Fruit fly (Drosophila melanogaster) whole organism, embryonic: Measurements from ENCODE around the gene CG43755.
A peak's percentile ranks its signal among the peaks of the same experiment; 100 is the strongest.

ENCODE experiments used
- Bgb ChIP-seq: fragments of 200-800 bp; sonication (Bioruptor generic); IDR thresholded peaks from 2 replicates; pipeline ENCODE4 v1.3.6; 2022; ENCODE audit warnings: missing biosample characterization, missing genetic modification characterization; ENCODE audit not compliant: partially characterized antibody
- CG10321 ChIP-seq: fragments of 200-800 bp; sonication (Bioruptor generic); IDR thresholded peaks from 2 replicates; pipeline ENCODE4 v1.3.6; 2022; ENCODE audit warnings: missing biosample characterization, missing genetic modification characterization
- CG10543 ChIP-seq: fragments of 200-800 bp; sonication (Bioruptor generic); optimal IDR thresholded peaks from 3 replicates; lab custom pipeline; 2017; ENCODE audit warnings: missing biosample characterization, mild to moderate bottlenecking, missing genetic modification characterization, moderate library complexity
- CG11093 ChIP-seq: fragments of 200-800 bp; sonication (Bioruptor generic); IDR thresholded peaks from 3 replicates; pipeline ENCODE4 v1.3.6; 2022; ENCODE audit warnings: missing biosample characterization, missing genetic modification characterization
- CG1233 ChIP-seq: fragments of 200-800 bp; sonication (Bioruptor generic); optimal IDR thresholded peaks from 4 replicates; lab custom pipeline; 2018; ENCODE audit warnings: missing biosample characterization, mild to moderate bottlenecking, missing genetic modification characterization
- CG12769 ChIP-seq: fragments of 200-800 bp; sonication (Bioruptor generic); optimal IDR thresholded peaks from 2 replicates; lab custom pipeline; 2019; ENCODE audit warnings: missing biosample characterization, mild to moderate bottlenecking, missing genetic modification characterization, moderate library complexity
- CG13123 ChIP-seq: fragments of 200-800 bp; sonication (Bioruptor generic); optimal IDR thresholded peaks from 2 replicates; lab custom pipeline; 2016; ENCODE audit warnings: missing biosample characterization, missing genetic modification characterization
- CG15514 ChIP-seq: fragments of 200-800 bp; sonication (Bioruptor generic); optimal IDR thresholded peaks from 3 replicates; lab custom pipeline; 2017; ENCODE audit warnings: missing biosample characterization, missing genetic modification characterization, mild to moderate bottlenecking, moderate library complexity, missing genetic modification reagents
- CG15601 ChIP-seq: fragments of 200-800 bp; sonication (Bioruptor generic); optimal IDR thresholded peaks from 3 replicates; lab custom pipeline; 2019; ENCODE audit warnings: missing biosample characterization, mild to moderate bottlenecking, missing genetic modification characterization, moderate library complexity
- CG2120 ChIP-seq: fragments of 200-800 bp; sonication (Bioruptor generic); optimal IDR thresholded peaks from 3 replicates; lab custom pipeline; 2016; ENCODE audit warnings: missing biosample characterization, missing genetic modification characterization
- CG2202 ChIP-seq: fragments of 200-800 bp; sonication (Bioruptor generic); optimal IDR thresholded peaks from 2 replicates; lab custom pipeline; 2018; ENCODE audit warnings: missing biosample characterization, mild to moderate bottlenecking, missing genetic modification characterization
- CG32532 ChIP-seq: fragments of 200-800 bp; sonication (Bioruptor generic); IDR thresholded peaks from 2 replicates; pipeline ENCODE4 v1.3.6; 2022; ENCODE audit warnings: missing biosample characterization, missing genetic modification characterization
- CG33213 ChIP-seq: fragments of 200-800 bp; sonication (Bioruptor generic); optimal IDR thresholded peaks from 3 replicates; lab custom pipeline; 2016; ENCODE audit warnings: missing biosample characterization, missing genetic modification characterization
- CG7372 ChIP-seq: fragments of 200-800 bp; sonication (Bioruptor generic); IDR thresholded peaks from 2 replicates; pipeline ENCODE4 v1.3.6; 2022; ENCODE audit warnings: missing biosample characterization, missing genetic modification characterization
- CG7839 ChIP-seq: fragments of 200-800 bp; sonication (Bioruptor generic); optimal IDR thresholded peaks from 3 replicates; lab custom pipeline; 2018; ENCODE audit warnings: missing biosample characterization, mild to moderate bottlenecking, missing genetic modification characterization, moderate library complexity
- CG7928 ChIP-seq: fragments of 200-800 bp; sonication (Bioruptor generic); optimal IDR thresholded peaks from 2 replicates; lab custom pipeline; 2017; ENCODE audit warnings: missing biosample characterization, mild to moderate bottlenecking, missing genetic modification characterization
- CG8765 ChIP-seq: fragments of 200-800 bp; sonication (Bioruptor generic); IDR thresholded peaks from 2 replicates; pipeline ENCODE4 v1.3.6; 2022; ENCODE audit warnings: missing biosample characterization, missing genetic modification characterization
- Deaf1 ChIP-seq: fragments of 200-800 bp; optimal IDR thresholded peaks from 3 replicates; lab custom pipeline; 2019; ENCODE audit warnings: missing biosample characterization, mild to moderate bottlenecking, missing genetic modification characterization, moderate library complexity
- Dek ChIP-seq: fragments of 200-800 bp; sonication (Bioruptor generic); optimal IDR thresholded peaks from 3 replicates; lab custom pipeline; 2019; ENCODE audit warnings: missing biosample characterization, mild to moderate bottlenecking, missing genetic modification characterization, moderate library complexity
- Dp ChIP-seq: fragments of 200-800 bp; sonication (Bioruptor generic); optimal IDR thresholded peaks from 2 replicates; lab custom pipeline; 2018; ENCODE audit warnings: missing biosample characterization, mild to moderate bottlenecking, missing genetic modification characterization, moderate library complexity
- Dref ChIP-seq: fragments of 200-800 bp; sonication (Bioruptor generic); IDR thresholded peaks from 2 replicates; pipeline ENCODE4 v1.3.6; 2022; ENCODE audit warnings: missing biosample characterization, missing genetic modification characterization
- Drgx ChIP-seq: fragments of 200-800 bp; sonication (Bioruptor generic); IDR thresholded peaks from 2 replicates; pipeline ENCODE4 v1.3.6; 2022; ENCODE audit warnings: missing biosample characterization, missing genetic modification characterization
- H2.0 ChIP-seq: fragments of 200-800 bp; sonication (Bioruptor generic); IDR thresholded peaks from 2 replicates; pipeline ENCODE4 v1.3.6; 2022; ENCODE audit warnings: missing biosample characterization, missing genetic modification characterization
- Hr51 ChIP-seq, 2 experiments: fragments of 200-800 bp; sonication (Bioruptor generic); optimal IDR thresholded peaks; 2 replicates in 1 of 2; 3 replicates in 1 of 2; lab custom pipeline; 2016 to 2018; ENCODE audit warnings: missing biosample characterization in 2 of 2, missing genetic modification characterization in 2 of 2, mild to moderate bottlenecking in 1 of 2, moderate library complexity in 1 of 2
- Med ChIP-seq: fragments of 200-800 bp; sonication (Bioruptor generic); peaks from one replicate; lab custom pipeline; 2016; ENCODE audit warnings: missing biosample characterization, missing genetic modification characterization, mild to moderate bottlenecking, inconsistent platforms, moderate library complexity
- Nf-YC ChIP-seq: fragments of 200-800 bp; optimal IDR thresholded peaks from 3 replicates; lab custom pipeline; 2019; ENCODE audit warnings: missing biosample characterization, mild to moderate bottlenecking, missing genetic modification characterization, moderate library complexity
- abd-A ChIP-seq: fragments of 200-800 bp; sonication (Bioruptor generic); optimal IDR thresholded peaks from 3 replicates; lab custom pipeline; 2019; ENCODE audit warnings: missing biosample characterization, mild to moderate bottlenecking, missing genetic modification characterization, moderate library complexity
- amos ChIP-seq: fragments of 200-800 bp; sonication (Bioruptor generic); IDR thresholded peaks from 2 replicates; pipeline ENCODE4 v1.3.6; 2022; ENCODE audit warnings: missing biosample characterization, missing genetic modification characterization; ENCODE audit not compliant: partially characterized antibody
- caup ChIP-seq: fragments of 200-800 bp; sonication (Bioruptor generic); optimal IDR thresholded peaks from 3 replicates; lab custom pipeline; 2017; ENCODE audit warnings: missing biosample characterization, mild to moderate bottlenecking, missing genetic modification characterization, moderate library complexity; ENCODE audit not compliant: severe bottlenecking
- crol ChIP-seq: fragments of 200-800 bp; sonication (Bioruptor generic); IDR thresholded peaks from 2 replicates; pipeline ENCODE4 v1.3.6; 2022; ENCODE audit warnings: missing biosample characterization, missing genetic modification characterization
- disco-r ChIP-seq: fragments of 200-800 bp; sonication (Bioruptor generic); optimal IDR thresholded peaks from 2 replicates; lab custom pipeline; 2016; ENCODE audit warnings: missing biosample characterization, missing genetic modification characterization
- ewg ChIP-seq: fragments of 200-800 bp; sonication (Bioruptor generic); optimal IDR thresholded peaks from 3 replicates; lab custom pipeline; 2017; ENCODE audit warnings: mild to moderate bottlenecking, missing biosample characterization, missing genetic modification reagents, missing genetic modification characterization
- fru ChIP-seq: fragments of >200 bp; optimal IDR thresholded peaks from 2 replicates; lab custom pipeline; 2017
- gem ChIP-seq: fragments of 200-800 bp; sonication (Bioruptor generic); optimal IDR thresholded peaks from 2 replicates; lab custom pipeline; 2019; ENCODE audit warnings: missing biosample characterization, mild to moderate bottlenecking, missing genetic modification characterization, moderate library complexity
- ken ChIP-seq: fragments of 200-800 bp; sonication (Bioruptor generic); IDR thresholded peaks from 3 replicates; pipeline ENCODE4 v1.3.6; 2022; ENCODE audit warnings: missing biosample characterization, missing genetic modification characterization
- lmd ChIP-seq: fragments of 200-800 bp; sonication (Bioruptor generic); IDR thresholded peaks from 2 replicates; pipeline ENCODE4 v1.3.6; 2022; ENCODE audit warnings: missing biosample characterization, missing genetic modification characterization
- onecut ChIP-seq: fragments of 200-800 bp; sonication (Bioruptor generic); IDR thresholded peaks from 2 replicates; pipeline ENCODE4 v1.3.6; 2022; ENCODE audit warnings: missing biosample characterization, missing genetic modification characterization
- pb ChIP-seq: fragments of 200-800 bp; sonication (Bioruptor generic); optimal IDR thresholded peaks from 3 replicates; lab custom pipeline; 2016; ENCODE audit warnings: missing biosample characterization, missing genetic modification characterization
- pita ChIP-seq: fragments of 200-800 bp; sonication (Bioruptor generic); optimal IDR thresholded peaks from 2 replicates; lab custom pipeline; 2017; ENCODE audit warnings: missing biosample characterization, mild to moderate bottlenecking, missing genetic modification characterization
- psq ChIP-seq: fragments of 200-800 bp; sonication (Bioruptor generic); optimal IDR thresholded peaks from 2 replicates; lab custom pipeline; 2017; ENCODE audit warnings: missing biosample characterization, missing genetic modification characterization
- row ChIP-seq: fragments of 200-800 bp; sonication (Bioruptor generic); IDR thresholded peaks from 3 replicates; pipeline ENCODE4 v1.3.6; 2022; ENCODE audit warnings: missing biosample characterization, missing genetic modification characterization
- scrt ChIP-seq: fragments of 200-800 bp; sonication (Bioruptor generic); optimal IDR thresholded peaks from 2 replicates; lab custom pipeline; 2018; ENCODE audit warnings: missing biosample characterization, mild to moderate bottlenecking, missing genetic modification characterization, moderate library complexity
- sens ChIP-seq: fragments of 200-800 bp; sonication (Bioruptor generic); peaks from one replicate; lab custom pipeline; 2016; ENCODE audit warnings: missing biosample characterization, missing genetic modification characterization
- sna ChIP-seq: fragments of 200-800 bp; sonication (Bioruptor generic); IDR thresholded peaks from 2 replicates; pipeline ENCODE4 v1.3.6; 2022; ENCODE audit warnings: missing biosample characterization, missing genetic modification characterization; ENCODE audit not compliant: partially characterized antibody
- sug ChIP-seq: fragments of 200-800 bp; optimal IDR thresholded peaks from 2 replicates; lab custom pipeline; 2019; ENCODE audit warnings: missing biosample characterization, mild to moderate bottlenecking, missing genetic modification characterization, moderate library complexity
- trem ChIP-seq: fragments of 200-800 bp; optimal IDR thresholded peaks from 3 replicates; lab custom pipeline; 2019; ENCODE audit warnings: missing biosample characterization, mild to moderate bottlenecking, missing genetic modification characterization, moderate library complexity
- twi ChIP-seq: fragments of 200-800 bp; optimal IDR thresholded peaks from 2 replicates; lab custom pipeline; 2019; ENCODE audit warnings: missing biosample characterization, mild to moderate bottlenecking, missing genetic modification characterization, moderate library complexity
- unc-4 ChIP-seq: fragments of 200-800 bp; sonication (Bioruptor generic); IDR thresholded peaks from 2 replicates; pipeline ENCODE4 v1.3.6; 2022; ENCODE audit warnings: missing biosample characterization, missing genetic modification characterization; ENCODE audit not compliant: partially characterized antibody
- z ChIP-seq: fragments of 200-800 bp; sonication (Bioruptor generic); IDR thresholded peaks from 3 replicates; pipeline ENCODE4 v1.3.6; 2022; ENCODE audit warnings: missing biosample characterization, missing genetic modification characterization

The CG43755 gene

dm6 chr2L:291657-292056, 37.9 kb downstream of the CG43755 start, which contains the start of gene CG3625:
TSS of gene CG3625 (minus strand) at chr2L:291795.
- TF ChIP-seq unc-4 (no peak), CG7372 (0 out of 2 replicates have a peak, but pooled peaks have one; percentile 43), CG13123 (GFP tag; lab: Kevin White, UChicago) (no peak), psq (GFP tag; lab: Kevin White, UChicago) (no peak), CG10321 (0 out of 2 replicates have a peak, but pooled peaks have one; percentile 19), ken (GFP tag; lab: Robert Waterston, UW) (0 out of 3 replicates have a peak, but pooled peaks have one; percentile 29), Nf-YC (peak; percentile 49), CG10543 (GFP tag; lab: Kevin White, UChicago) (peak; percentile 54), Dp (GFP tag; lab: Kevin White, UChicago) (no peak), lmd (0 out of 2 replicates have a peak, but pooled peaks have one; percentile 9), CG15514 (GFP tag; lab: Kevin White, UChicago) (peak; percentile 22), gem (tag; lab: Kevin White, UChicago) (no peak), caup (GFP tag; lab: Kevin White, UChicago) (no peak), CG32532 (GFP tag; lab: Robert Waterston, UW) (0 out of 2 replicates have a peak, but pooled peaks have one; percentile 21), Bgb (GFP tag; lab: Robert Waterston, UW) (peak; percentile 24; the same call in 1 of the 2 replicates), Deaf1 (tag; lab: Kevin White, UChicago) (peak; percentile 86), ewg (GFP tag; lab: Kevin White, UChicago) (peak; percentile 67), fru (no peak), Med (peak; percentile 81), sens (GFP tag; lab: Kevin White, UChicago) (peak; percentile 9), sna (GFP tag; lab: Robert Waterston, UW) (peak; percentile 10; the same call in 1 of the 2 replicates), z (0 out of 3 replicates have a peak, but pooled peaks have one; percentile 8), CG11093 (no peak), amos (GFP tag; lab: Robert Waterston, UW) (peak; percentile 20; the same call in 1 of the 2 replicates), abd-A (tag; lab: Kevin White, UChicago) (peak; percentile 69), scrt (GFP tag; lab: Kevin White, UChicago) (peak; percentile 66), row (GFP tag; lab: Robert Waterston, UW) (no peak)

DNA sequence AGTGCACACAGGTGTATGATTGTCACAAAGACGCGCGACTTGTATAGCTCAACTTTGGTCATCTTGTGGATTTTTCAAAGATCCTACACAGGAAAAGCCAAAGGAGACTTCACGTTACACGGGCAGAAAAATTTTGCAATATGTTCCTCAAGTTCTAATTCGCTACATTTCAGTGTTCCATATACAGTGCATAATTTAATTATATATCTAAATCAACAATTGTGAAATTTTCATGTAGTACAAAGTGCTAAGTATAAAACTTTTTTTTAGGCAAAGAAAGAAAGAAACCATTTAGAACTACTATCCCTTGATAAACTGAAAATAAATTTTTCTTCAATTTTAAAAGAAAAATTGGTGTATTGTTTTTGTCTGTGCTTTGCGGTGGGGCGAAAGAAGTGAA, 38.6 kb downstream of the CG43755 start:
- TF ChIP-seq CG7839 (tag; lab: Kevin White, UChicago), result peak; percentile 0
- no peak for TF ChIP-seq lmd
- no peak for TF ChIP-seq pita (GFP tag; lab: Kevin White, UChicago)
- TF ChIP-seq CG33213 (GFP tag; lab: Kevin White, UChicago), result no peak
- no peak for TF ChIP-seq trem (tag; lab: Kevin White, UChicago)
- no peak for TF ChIP-seq CG2120
- no peak for TF ChIP-seq onecut (GFP tag; lab: Robert Waterston, UW)
- peak; percentile 1 for TF ChIP-seq gem (tag; lab: Kevin White, UChicago)
- no peak for TF ChIP-seq H2.0 (GFP tag; lab: Robert Waterston, UW)
- TF ChIP-seq Dek (tag; lab: Kevin White, UChicago), result no peak
- TF ChIP-seq sens (GFP tag; lab: Kevin White, UChicago), result peak; percentile 51

- no peak for TF ChIP-seq CG7928 (GFP tag; lab: Kevin White, UChicago)
- peak; percentile 50 for TF ChIP-seq CG12769 (tag; lab: Kevin White, UChicago)
- no peak for TF ChIP-seq CG2202
- TF ChIP-seq Med, result peak; percentile 48
- TF ChIP-seq crol, result 0 out of 2 replicates have a peak, but pooled peaks have one; percentile 15
- TF ChIP-seq sug (tag; lab: Kevin White, UChicago), result peak; percentile 70
- TF ChIP-seq disco-r (GFP tag; lab: Kevin White, UChicago), result no peak
- TF ChIP-seq Drgx (GFP tag; lab: Robert Waterston, UW), result no peak
- TF ChIP-seq Dref (GFP tag; lab: Robert Waterston, UW), result no peak
- TF ChIP-seq CG8765 (GFP tag; lab: Robert Waterston, UW), result no peak
- no peak for TF ChIP-seq pb (GFP tag; lab: Kevin White, UChicago)
- TF ChIP-seq Bgb (GFP tag; lab: Robert Waterston, UW), result no peak
- no peak for TF ChIP-seq CG15601
- TF ChIP-seq CG1233 (GFP tag; lab: Kevin White, UChicago), result no peak
- peak; percentile 66 for TF ChIP-seq twi
- no peak for TF ChIP-seq Hr51 (GFP tag; optimal IDR thresholded peaks at IDR 0.05; lab: Kevin White, UChicago)
Measured at dm6 chr2L:290373-290772, 39.2 kb downstream of the CG43755 start.
